Worm (Caenorhabditis elegans) whole organism, early embryonic: Measurements from ENCODE around the gene nape-1.

Experiments used
- ama-1 ChIP-seq: fragments of 150-350 bp; optimal IDR thresholded peaks from 2 replicates; lab custom pipeline; 2014
- ceh-13 ChIP-seq: fragments of 200-800 bp; sonication (Bioruptor generic); optimal IDR thresholded peaks from 2 replicates; lab custom pipeline; 2018; ENCODE audit warnings: mild to moderate bottlenecking, missing genetic modification characterization, missing compliant biosample characterization
- tra-4 ChIP-seq: sonication (generic microtip); optimal IDR thresholded peaks from 2 replicates; lab custom pipeline; 2017; ENCODE audit warnings: missing genetic modification characterization, missing compliant biosample characterization

ce11 chrIV:3764012-3764549 is 23.4 kb upstream of the nape-1 start:
- no peak for TF ChIP-seq ama-1 (lab: Kevin White, UChicago)
- TF ChIP-seq ceh-13: no peak
- no peak for TF ChIP-seq tra-4 (tag; lab: Kevin White, UChicago)
